Worm (Caenorhabditis elegans): ENCODE results near the gene F40F12.3.

ce11 chrIII:9892855-9893254, 27.8 kb downstream of the F40F12.3 start, which contains the start of gene mam-7:
- TF ChIP-seq dpl-1 (GFP tag; optimal IDR thresholded peaks at IDR 0.05) (no peak), pqm-1 (tag; optimal IDR thresholded peaks at IDR 0.05) (no peak), jun-1 (tag; optimal IDR thresholded peaks at IDR 0.05) (no peak)
